Worm (Caenorhabditis elegans) whole organism, L3 larva: ENCODE measurements around the gene swt-5.

Source experiments
- R02D3.7 ChIP-seq: fragments of 150-350 bp; optimal IDR thresholded peaks from 2 replicates; lab custom pipeline; 2014; ENCODE audit warnings: missing biosample characterization, missing genetic modification characterization
- ZK546.5 ChIP-seq: sonication (generic microtip); optimal IDR thresholded peaks from 2 replicates; lab custom pipeline; 2017; ENCODE audit warnings: missing biosample characterization, missing genetic modification characterization
- aly-2 ChIP-seq: fragments of 150-350 bp; optimal IDR thresholded peaks from 2 replicates; lab custom pipeline; 2014; ENCODE audit warnings: missing biosample characterization, missing genetic modification characterization
- ama-1 ChIP-seq: fragments of 150-350 bp; optimal IDR thresholded peaks from 2 replicates; lab custom pipeline; 2018
- ceh-16 ChIP-seq: sonication (generic microtip); optimal IDR thresholded peaks from 2 replicates; lab custom pipeline; 2017; ENCODE audit warnings: missing biosample characterization, missing genetic modification characterization
- ceh-28 ChIP-seq: fragments of 150-350 bp; optimal IDR thresholded peaks from 2 replicates; lab custom pipeline; 2014; ENCODE audit warnings: missing biosample characterization, missing genetic modification reagents, missing genetic modification characterization
- ceh-82 ChIP-seq: fragments of 150-350 bp; optimal IDR thresholded peaks from 2 replicates; lab custom pipeline; 2014; ENCODE audit warnings: missing biosample characterization, missing genetic modification characterization
- ceh-9 ChIP-seq: sonication (generic microtip); optimal IDR thresholded peaks from 2 replicates; lab custom pipeline; 2018; ENCODE audit warnings: missing biosample characterization, missing genetic modification characterization
- daf-12 ChIP-seq: fragments of 150-350 bp; optimal IDR thresholded peaks from 2 replicates; lab custom pipeline; 2014; ENCODE audit warnings: missing biosample characterization, missing genetic modification reagents, missing genetic modification characterization
- egl-27 ChIP-seq: sonication (generic microtip); optimal IDR thresholded peaks from 4 replicates; lab custom pipeline; 2017; ENCODE audit warnings: missing biosample characterization, missing genetic modification reagents, missing genetic modification characterization
- egl-5 ChIP-seq: fragments of 150-350 bp; optimal IDR thresholded peaks from 2 replicates; lab custom pipeline; 2017; ENCODE audit warnings: missing biosample characterization, missing genetic modification reagents, missing genetic modification characterization, inconsistent platforms
- elt-1 ChIP-seq: fragments of 150-350 bp; optimal IDR thresholded peaks from 2 replicates; lab custom pipeline; 2014; ENCODE audit warnings: missing biosample characterization, missing genetic modification characterization
- elt-2 ChIP-seq: sonication (generic microtip); optimal IDR thresholded peaks from 2 replicates; lab custom pipeline; 2016; ENCODE audit warnings: missing genetic modification reagents, mild to moderate bottlenecking, missing genetic modification characterization, missing compliant biosample characterization
- eor-1 ChIP-seq, 2 experiments: fragments of 150-350 bp; optimal IDR thresholded peaks; 2 replicates each; lab custom pipeline; 2014 to 2018; ENCODE audit warnings: missing biosample characterization in 2 of 2, missing genetic modification characterization in 2 of 2
- fkh-10 ChIP-seq: sonication (generic microtip); optimal IDR thresholded peaks from 2 replicates; lab custom pipeline; 2017; ENCODE audit warnings: missing biosample characterization, missing genetic modification reagents, missing genetic modification characterization
- fkh-2 ChIP-seq: fragments of 150-350 bp; optimal IDR thresholded peaks from 2 replicates; lab custom pipeline; 2014; ENCODE audit warnings: missing biosample characterization, missing genetic modification reagents, missing genetic modification characterization
- fos-1 ChIP-seq: fragments of 150-350 bp; optimal IDR thresholded peaks from 2 replicates; lab custom pipeline; 2014; ENCODE audit warnings: missing biosample characterization, missing genetic modification characterization
- hmg-11 ChIP-seq: sonication (generic microtip); optimal IDR thresholded peaks from 2 replicates; lab custom pipeline; 2016; ENCODE audit warnings: missing genetic modification characterization, missing compliant biosample characterization
- lin-15B ChIP-seq: fragments of 150-350 bp; optimal IDR thresholded peaks from 2 replicates; lab custom pipeline; 2014; ENCODE audit warnings: missing biosample characterization, missing genetic modification characterization
- lin-39 ChIP-seq: fragments of 150-350 bp; optimal IDR thresholded peaks from 2 replicates; lab custom pipeline; 2018; ENCODE audit warnings: missing biosample characterization, missing genetic modification reagents, missing genetic modification characterization
- lsy-12 ChIP-seq: sonication (generic microtip); optimal IDR thresholded peaks from 2 replicates; lab custom pipeline; 2016; ENCODE audit warnings: mild to moderate bottlenecking, missing genetic modification characterization, missing compliant biosample characterization
- mdl-1 ChIP-seq: fragments of 150-350 bp; optimal IDR thresholded peaks from 2 replicates; lab custom pipeline; 2014; ENCODE audit warnings: missing biosample characterization, missing genetic modification characterization
- nfya-1 ChIP-seq: sonication (generic microtip); optimal IDR thresholded peaks from 2 replicates; lab custom pipeline; 2017; ENCODE audit warnings: missing genetic modification characterization, mild to moderate bottlenecking, missing compliant biosample characterization, antibody characterized with exemption, moderate library complexity; ENCODE audit not compliant: insufficient read depth
- nhr-11 ChIP-seq: fragments of 150-350 bp; optimal IDR thresholded peaks from 2 replicates; lab custom pipeline; 2014; ENCODE audit warnings: missing biosample characterization, missing genetic modification characterization
- nhr-12 ChIP-seq: fragments of 150-350 bp; optimal IDR thresholded peaks from 2 replicates; lab custom pipeline; 2014; ENCODE audit warnings: missing biosample characterization, missing genetic modification characterization
- nhr-23 ChIP-seq: fragments of 150-350 bp; optimal IDR thresholded peaks from 2 replicates; lab custom pipeline; 2014; ENCODE audit warnings: missing biosample characterization, missing genetic modification reagents, missing genetic modification characterization
- nhr-237 ChIP-seq: fragments of 150-350 bp; optimal IDR thresholded peaks from 2 replicates; lab custom pipeline; 2014; ENCODE audit warnings: missing biosample characterization, missing genetic modification characterization
- nhr-25 ChIP-seq: sonication (generic microtip); optimal IDR thresholded peaks from 2 replicates; lab custom pipeline; 2017; ENCODE audit warnings: missing biosample characterization, missing genetic modification characterization
- nhr-28 ChIP-seq: fragments of 150-350 bp; optimal IDR thresholded peaks from 2 replicates; lab custom pipeline; 2014; ENCODE audit warnings: missing biosample characterization, missing genetic modification characterization
- nhr-43 ChIP-seq: sonication (generic microtip); optimal IDR thresholded peaks from 2 replicates; lab custom pipeline; 2016; ENCODE audit warnings: mild to moderate bottlenecking, missing genetic modification characterization, missing compliant biosample characterization; ENCODE audit not compliant: poor library complexity, severe bottlenecking
- nhr-76 ChIP-seq: fragments of 150-350 bp; sonication (generic microtip); optimal IDR thresholded peaks from 5 replicates; lab custom pipeline; 2014; ENCODE audit warnings: missing biosample characterization, missing genetic modification characterization
- nhr-77 ChIP-seq: fragments of 150-350 bp; optimal IDR thresholded peaks from 2 replicates; lab custom pipeline; 2014; ENCODE audit warnings: missing biosample characterization, missing genetic modification characterization
- pha-4 ChIP-seq: fragments of 150-350 bp; optimal IDR thresholded peaks from 2 replicates; lab custom pipeline; 2014; ENCODE audit warnings: missing biosample characterization, missing genetic modification reagents, missing genetic modification characterization
- pqm-1 ChIP-seq: fragments of 150-350 bp; optimal IDR thresholded peaks from 2 replicates; lab custom pipeline; 2017; ENCODE audit warnings: missing biosample characterization, missing genetic modification characterization, inconsistent platforms
- sea-2 ChIP-seq: fragments of 150-350 bp; sonication (generic microtip); optimal IDR thresholded peaks from 4 replicates; lab custom pipeline; 2014; ENCODE audit warnings: missing biosample characterization, missing genetic modification reagents, missing genetic modification characterization
- skn-1 ChIP-seq: fragments of 150-350 bp; optimal IDR thresholded peaks from 2 replicates; lab custom pipeline; 2014; ENCODE audit warnings: missing biosample characterization, missing genetic modification characterization
- snpc-4 ChIP-seq: fragments of 150-350 bp; optimal IDR thresholded peaks from 2 replicates; lab custom pipeline; 2014; ENCODE audit warnings: missing biosample characterization, missing genetic modification characterization
- tbx-2 ChIP-seq: sonication (generic microtip); optimal IDR thresholded peaks from 2 replicates; lab custom pipeline; 2016; ENCODE audit warnings: mild to moderate bottlenecking, missing genetic modification characterization, missing compliant biosample characterization
- unc-62 ChIP-seq: fragments of 150-350 bp; sonication (generic microtip); optimal IDR thresholded peaks from 4 replicates; lab custom pipeline; 2014; ENCODE audit warnings: missing biosample characterization, missing genetic modification reagents, missing genetic modification characterization
- zag-1 ChIP-seq: fragments of 150-350 bp; optimal IDR thresholded peaks from 2 replicates; lab custom pipeline; 2014; ENCODE audit warnings: missing biosample characterization, missing genetic modification characterization
- ztf-4 ChIP-seq: fragments of 150-350 bp; optimal IDR thresholded peaks from 2 replicates; lab custom pipeline; 2014; ENCODE audit warnings: missing biosample characterization, missing genetic modification characterization

swt-5 gene

DNA sequence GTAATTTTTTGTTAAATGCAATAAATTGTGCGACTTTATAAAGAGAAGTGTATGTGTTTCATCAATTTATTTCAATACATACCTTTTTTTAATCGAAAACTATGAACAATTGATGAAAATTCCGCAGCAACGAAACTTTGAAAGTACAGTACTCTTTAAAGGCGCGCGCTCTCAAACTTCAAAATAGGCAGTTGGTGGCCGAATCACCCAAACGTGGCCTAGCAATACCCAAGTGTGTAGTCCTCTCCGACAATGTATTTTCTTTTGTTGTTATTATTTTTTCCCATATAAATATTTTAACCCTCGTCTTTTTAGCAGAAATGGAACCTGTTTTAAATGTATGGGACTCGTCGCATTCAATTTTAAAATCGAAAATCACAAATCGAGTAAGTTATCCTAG lies 35.3 kb downstream of the swt-5 start, which contains the start of gene C50F4.4:
TSS of gene C50F4.4 (plus strand) at position 267 of the 400 bp plus-strand sequence.
- TF ChIP-seq R02D3.7 (tag; lab: Kevin White, UChicago) (no peak), egl-27 (tag; lab: Kevin White, UChicago) (no peak), sea-2 (GFP tag; lab: Kevin White, UChicago) (no peak), nhr-237 (tag; lab: Kevin White, UChicago) (no peak), nhr-11 (tag; lab: Kevin White, UChicago) (no peak), ceh-9 (tag; lab: Kevin White, UChicago) (no peak), skn-1 (no peak), pha-4 (tag; lab: Kevin White, UChicago) (no peak), zag-1 (tag; lab: Kevin White, UChicago) (no peak), nhr-12 (no peak), snpc-4 (tag; lab: Kevin White, UChicago) (peak; percentile 49), fkh-2 (tag; lab: Kevin White, UChicago) (no peak), ceh-28 (tag; lab: Kevin White, UChicago) (no peak), fkh-10 (GFP tag; lab: Kevin White, UChicago) (no peak), nhr-28 (tag; lab: Kevin White, UChicago) (no peak), nhr-25 (no peak), ama-1 (lab: Kevin White, UChicago) (no peak), tbx-2 (tag; lab: Kevin White, UChicago) (no peak), ztf-4 (tag; lab: Kevin White, UChicago) (no peak), lsy-12 (no peak), fos-1 (no peak), nfya-1 (no peak), ceh-16 (tag; lab: Kevin White, UChicago) (no peak), daf-12 (tag; lab: Kevin White, UChicago) (no peak), pqm-1 (tag; lab: Kevin White, UChicago) (no peak), nhr-77 (no peak), egl-5 (tag; lab: Kevin White, UChicago) (no peak), aly-2 (tag; lab: Kevin White, UChicago) (no peak), unc-62 (GFP tag; lab: Kevin White, UChicago) (no peak), nhr-43 (tag; lab: Kevin White, UChicago) (peak; percentile 30), mdl-1 (tag; lab: Kevin White, UChicago) (no peak), nhr-23 (tag; lab: Kevin White, UChicago) (no peak), lin-15B (tag; lab: Kevin White, UChicago) (peak; percentile 28), elt-2 (tag; lab: Kevin White, UChicago) (peak; percentile 6)

DNA sequence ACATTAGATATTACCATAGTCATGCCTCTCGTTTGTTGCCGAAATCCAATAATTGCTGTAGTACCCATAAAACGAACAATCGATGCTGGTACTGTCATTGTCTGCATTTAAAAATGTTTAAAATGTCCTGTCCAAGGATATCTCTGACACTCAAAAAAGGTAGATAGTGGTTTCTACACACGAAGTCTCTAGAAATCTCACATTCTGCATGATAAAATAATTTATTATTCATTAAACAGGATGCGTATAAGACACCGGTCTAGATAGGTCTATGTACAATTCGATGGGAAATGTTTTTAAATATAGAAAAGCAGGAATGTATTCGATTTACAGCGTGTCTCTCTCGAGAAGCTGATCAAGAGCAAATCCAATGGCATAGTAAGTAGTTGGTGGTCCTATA lies 38.4 kb downstream of the swt-5 start, which contains the start of gene C50F4.12:
TSS of gene C50F4.12 (minus strand) at position 101 of the 400 bp plus-strand sequence.
- TF ChIP-seq ceh-28 (tag; lab: Kevin White, UChicago) (no peak), skn-1 (no peak), R02D3.7 (tag; lab: Kevin White, UChicago) (no peak), tbx-2 (tag; lab: Kevin White, UChicago) (no peak), egl-27 (tag; lab: Kevin White, UChicago) (no peak), nhr-43 (tag; lab: Kevin White, UChicago) (no peak), elt-1 (no peak), nhr-237 (tag; lab: Kevin White, UChicago) (no peak), aly-2 (tag; lab: Kevin White, UChicago) (no peak), nhr-12 (no peak), eor-1 (tag; optimal IDR thresholded peaks at IDR 0.05; lab: Kevin White, UChicago) (no peak), fkh-2 (tag; lab: Kevin White, UChicago) (no peak), nhr-11 (tag; lab: Kevin White, UChicago) (no peak), nhr-23 (tag; lab: Kevin White, UChicago) (no peak), nhr-28 (tag; lab: Kevin White, UChicago) (no peak), lin-39 (tag; lab: Kevin White, UChicago) (no peak)

DNA sequence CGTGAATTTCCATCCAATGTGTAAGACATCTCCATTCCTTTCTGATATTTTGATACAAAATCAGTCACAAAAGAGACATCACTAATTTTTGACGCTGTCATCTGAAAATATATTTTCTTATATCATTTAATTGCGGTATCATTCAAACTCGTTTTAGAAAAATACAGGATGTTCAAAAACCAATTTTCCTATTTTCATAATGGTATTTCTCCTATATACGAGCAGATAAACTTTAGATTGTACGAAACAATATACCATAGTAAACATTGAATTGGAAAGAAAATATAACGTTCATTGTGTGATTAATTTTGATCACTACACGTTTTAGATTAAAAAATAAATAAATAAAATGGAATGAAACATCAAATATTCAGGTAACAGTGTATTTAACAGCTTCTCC lies 40.3 kb downstream of the swt-5 start, which contains the start of gene C50F4.16:
TSS of gene C50F4.16 (minus strand) at position 101 of the 400 bp plus-strand sequence.
- TF ChIP-seq elt-2 (tag; lab: Kevin White, UChicago): no peak
- TF ChIP-seq nfya-1: no peak
- no peak for TF ChIP-seq ceh-82 (tag; lab: Kevin White, UChicago)
- TF ChIP-seq ztf-4 (tag; lab: Kevin White, UChicago): no peak
- no peak for TF ChIP-seq nhr-237 (tag; lab: Kevin White, UChicago)
- TF ChIP-seq ZK546.5: no peak
- no peak for TF ChIP-seq hmg-11 (tag; lab: Kevin White, UChicago)
- TF ChIP-seq eor-1 (tag; optimal IDR thresholded peaks at IDR 0.05; lab: Kevin White, UChicago): no peak
- no peak for TF ChIP-seq nhr-25
- no peak for TF ChIP-seq daf-12 (tag; lab: Kevin White, UChicago)
- no peak for TF ChIP-seq ceh-9 (tag; lab: Kevin White, UChicago)
- no peak for TF ChIP-seq egl-5 (tag; lab: Kevin White, UChicago)
- no peak for TF ChIP-seq unc-62 (GFP tag; lab: Kevin White, UChicago)
- no peak for TF ChIP-seq nhr-76 (tag; lab: Kevin White, UChicago)
- no peak for TF ChIP-seq skn-1
- TF ChIP-seq snpc-4 (tag; lab: Kevin White, UChicago): no peak
